Worm (Caenorhabditis elegans) whole organism, dauer: Measurements from ENCODE around the gene F02D10.2.
"Not testable (repeated sequence)": the region's sequence is repeated elsewhere in the genome, so short reads cannot be mapped to it uniquely, and the experiment has no call there.

Source experiments
- unc-62 ChIP-seq: sonication (generic microtip); optimal IDR thresholded peaks from 2 replicates; lab custom pipeline; 2017; ENCODE audit warnings: missing biosample characterization, missing genetic modification reagents, missing genetic modification characterization

F02D10.2 gene

ce11 chrX:13428755-13429154, 34.9 kb downstream of the F02D10.2 start, which contains the start of gene fkh-4:
Gene fkh-4, minus strand, starts transcription at chrX:13428855.
- not testable (repeated sequence) for TF ChIP-seq unc-62 (GFP tag; lab: Kevin White, UChicago)

ce11 chrX:13423340-13423739, 40.4 kb downstream of the F02D10.2 start, which contains the start of gene fkh-3:
Gene fkh-3, minus strand, starts transcription at chrX:13423440.
- TF ChIP-seq unc-62 (GFP tag; lab: Kevin White, UChicago): no peak

- no peak for TF ChIP-seq unc-62 (GFP tag; lab: Kevin White, UChicago)
These were observed 42.6 kb downstream of the F02D10.2 start for ce11 chrX:13421068-13421467.

- no peak for TF ChIP-seq unc-62 (GFP tag; lab: Kevin White, UChicago)
These were observed 43.8 kb downstream of the F02D10.2 start, which contains the start of gene C29F7.3 for ce11 chrX:13419884-13420339. Gene C29F7.3, minus strand, starts transcription at chrX:13419934.

- TF ChIP-seq unc-62 (GFP tag; lab: Kevin White, UChicago): no peak
These were observed 46.2 kb downstream of the F02D10.2 start for ce11 chrX:13417479-13417878.

ce11 chrX:13415722-13416121, 48.0 kb downstream of the F02D10.2 start, which contains the start of gene C29F7.2:
Gene C29F7.2, plus strand, starts transcription at chrX:13416078.
- TF ChIP-seq unc-62 (GFP tag; lab: Kevin White, UChicago): no peak

ce11 chrX:13414974-13415373, 48.7 kb downstream of the F02D10.2 start:
- TF ChIP-seq unc-62 (GFP tag; lab: Kevin White, UChicago): no peak
